Worm (Caenorhabditis elegans) whole organism, mixed stage, embryonic: ENCODE data around the gene mltn-9.

Experiments used
- M03D4.4 ChIP-seq: sonication (generic microtip); optimal IDR thresholded peaks from 2 replicates; lab custom pipeline; 2017; ENCODE audit warnings: mild to moderate bottlenecking, missing genetic modification characterization, missing compliant biosample characterization
- ceh-83 ChIP-seq: fragments of 200-800 bp; sonication (Bioruptor generic); optimal IDR thresholded peaks from 2 replicates; lab custom pipeline; 2018; ENCODE audit warnings: mild to moderate bottlenecking, missing genetic modification characterization, missing compliant biosample characterization
- ces-1 ChIP-seq: fragments of 150-350 bp; optimal IDR thresholded peaks from 2 replicates; lab custom pipeline; 2014; ENCODE audit warnings: missing biosample characterization, missing genetic modification reagents, missing genetic modification characterization
- elt-3 ChIP-seq: fragments of 150-350 bp; optimal IDR thresholded peaks from 2 replicates; lab custom pipeline; 2014; ENCODE audit warnings: missing biosample characterization, missing genetic modification characterization
- hlh-1 ChIP-seq: fragments of 150-350 bp; optimal IDR thresholded peaks from 2 replicates; lab custom pipeline; 2014; ENCODE audit warnings: missing biosample characterization, missing genetic modification reagents, missing genetic modification characterization
- lin-32 ChIP-seq: fragments of 200-800 bp; sonication (Bioruptor generic); optimal IDR thresholded peaks from 2 replicates; lab custom pipeline; 2018; ENCODE audit warnings: mild to moderate bottlenecking, missing genetic modification characterization, missing compliant biosample characterization
- mab-5 ChIP-seq: fragments of 150-350 bp; optimal IDR thresholded peaks from 2 replicates; lab custom pipeline; 2014; ENCODE audit warnings: missing biosample characterization, missing genetic modification characterization
- nhr-12 ChIP-seq: fragments of 150-350 bp; optimal IDR thresholded peaks from 2 replicates; lab custom pipeline; 2014; ENCODE audit warnings: missing biosample characterization, missing genetic modification characterization
- nhr-237 ChIP-seq: fragments of 150-350 bp; optimal IDR thresholded peaks from 2 replicates; lab custom pipeline; 2014; ENCODE audit warnings: missing biosample characterization, missing genetic modification characterization
- nhr-28 ChIP-seq: fragments of 150-350 bp; optimal IDR thresholded peaks from 2 replicates; lab custom pipeline; 2014; ENCODE audit warnings: missing biosample characterization, missing genetic modification characterization
- unc-62 ChIP-seq: fragments of 150-350 bp; optimal IDR thresholded peaks from 2 replicates; lab custom pipeline; 2014; ENCODE audit warnings: missing biosample characterization, missing genetic modification reagents, missing genetic modification characterization
- ztf-11 ChIP-seq: fragments of 150-350 bp; optimal IDR thresholded peaks from 2 replicates; lab custom pipeline; 2014; ENCODE audit warnings: missing biosample characterization, missing genetic modification characterization

ce11 chrII:14588162-14588561 is 27.7 kb upstream of the mltn-9 start, which contains the start of gene nspb-10:
- TF ChIP-seq lin-32 (no peak), nhr-28 (tag; lab: Kevin White, UChicago) (no peak), hlh-1 (tag; lab: Kevin White, UChicago) (no peak), unc-62 (no peak), nhr-237 (tag; lab: Kevin White, UChicago) (no peak), elt-3 (tag; lab: Kevin White, UChicago) (no peak), M03D4.4 (tag; lab: Kevin White, UChicago) (no peak), ces-1 (no peak), mab-5 (no peak), ceh-83 (GFP tag; lab: Kevin White, UChicago) (no peak), nhr-12 (tag; lab: Kevin White, UChicago) (no peak), ztf-11 (tag; lab: Kevin White, UChicago) (no peak)
